Worm (Caenorhabditis elegans) whole organism, L2 larva: Measurements from ENCODE around the gene Y54G2A.32.

Source experiments
- ceh-82 ChIP-seq: fragments of 150-350 bp; optimal IDR thresholded peaks from 2 replicates; lab custom pipeline; 2014; ENCODE audit warnings: missing biosample characterization, missing genetic modification characterization
- lin-13 ChIP-seq: fragments of 150-350 bp; optimal IDR thresholded peaks from 2 replicates; lab custom pipeline; 2014; ENCODE audit warnings: missing biosample characterization, missing genetic modification reagents, missing genetic modification characterization
- lin-39 ChIP-seq: fragments of 150-350 bp; optimal IDR thresholded peaks from 2 replicates; lab custom pipeline; 2014; ENCODE audit warnings: missing biosample characterization, missing genetic modification reagents, missing genetic modification characterization
- nhr-23 ChIP-seq: fragments of 150-350 bp; optimal IDR thresholded peaks from 2 replicates; lab custom pipeline; 2014; ENCODE audit warnings: missing biosample characterization, missing genetic modification reagents, missing genetic modification characterization
- nhr-237 ChIP-seq: fragments of 150-350 bp; optimal IDR thresholded peaks from 2 replicates; lab custom pipeline; 2014; ENCODE audit warnings: missing biosample characterization, missing genetic modification characterization
- nhr-25 ChIP-seq: fragments of 150-350 bp; sonication (generic microtip); optimal IDR thresholded peaks from 3 replicates; lab custom pipeline; 2014; ENCODE audit warnings: missing biosample characterization, missing genetic modification characterization
- sma-3 ChIP-seq: sonication (generic microtip); optimal IDR thresholded peaks from 2 replicates; lab custom pipeline; 2016; ENCODE audit warnings: missing genetic modification reagents, missing genetic modification characterization, missing compliant biosample characterization
- unc-62 ChIP-seq: fragments of 150-350 bp; optimal IDR thresholded peaks from 2 replicates; lab custom pipeline; 2014; ENCODE audit warnings: missing biosample characterization, missing genetic modification reagents, missing genetic modification characterization
- ztf-11 ChIP-seq: sonication (generic microtip); optimal IDR thresholded peaks from 2 replicates; lab custom pipeline; 2017; ENCODE audit warnings: missing biosample characterization, missing genetic modification characterization

DNA sequence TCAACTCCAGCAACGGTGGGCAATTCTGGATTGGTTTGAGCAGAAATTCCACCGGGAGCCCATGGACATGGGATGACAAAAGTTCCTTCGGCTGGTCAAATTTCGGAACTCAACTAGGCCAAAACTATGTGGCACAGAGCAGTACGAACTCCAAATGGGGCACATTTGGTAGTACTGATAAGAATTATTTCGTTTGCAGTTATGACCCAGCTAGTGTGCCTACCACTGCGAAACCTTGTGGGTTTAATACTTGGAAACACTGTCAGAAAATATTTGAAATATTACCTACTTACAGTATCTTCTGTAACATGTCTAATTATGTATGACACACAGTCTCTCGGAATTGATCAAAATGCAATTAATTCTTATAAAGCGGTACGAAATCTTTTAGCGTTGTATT, 22.6 kb downstream of the Y54G2A.32 start:
- no peak for TF ChIP-seq lin-13 (GFP tag; lab: Kevin White, UChicago)
- TF ChIP-seq nhr-23 (tag; lab: Kevin White, UChicago), result no peak
- TF ChIP-seq ceh-82 (tag; lab: Kevin White, UChicago), result no peak
- TF ChIP-seq nhr-237 (tag; lab: Kevin White, UChicago), result no peak
- TF ChIP-seq ztf-11 (tag; lab: Kevin White, UChicago), result no peak
- TF ChIP-seq unc-62 (GFP tag; lab: Kevin White, UChicago), result no peak
- TF ChIP-seq sma-3 (GFP tag; lab: Kevin White, UChicago), result no peak
- TF ChIP-seq lin-39 (tag; lab: Kevin White, UChicago), result no peak
- TF ChIP-seq nhr-25 (tag; lab: Kevin White, UChicago), result no peak
